Fruit fly (Drosophila melanogaster): ENCODE measurements around the gene CG31465.

Gene CG31465

dm6 chr3R:21887588-21888007 lies 7.0 kb downstream of the CG31465 start (continued):
- TF ChIP-seq vvl (GFP tag; IDR thresholded peaks at IDR 0.05) (peak; percentile 77), CG18764 (GFP tag; optimal IDR thresholded peaks at IDR 0.05) (no peak), tx (GFP tag; optimal IDR thresholded peaks at IDR 0.05) (no peak), CG17328 (GFP tag; IDR thresholded peaks at IDR 0.05) (peak; percentile 41; the same call in 1 of the 2 replicates), repo (GFP tag; optimal IDR thresholded peaks at IDR 0.05) (no peak), cad (GFP tag; optimal IDR thresholded peaks at IDR 0.05) (no peak), salm (tag; optimal IDR thresholded peaks at IDR 0.05) (no peak), trem (tag; optimal IDR thresholded peaks at IDR 0.05) (no peak), CG6791 (GFP tag; IDR thresholded peaks at IDR 0.05; ENCODE audit: partially characterized antibody) (no peak), nmo (GFP tag; optimal IDR thresholded peaks at IDR 0.05) (peak; percentile 79), Xbp1 (GFP tag; optimal IDR thresholded peaks at IDR 0.05) (peak; percentile 42), Sry-δ (GFP tag; optimal IDR thresholded peaks at IDR 0.05) (no peak), CoRest (tag; optimal IDR thresholded peaks at IDR 0.05) (peak; percentile 45), CG7987 (GFP tag; optimal IDR thresholded peaks at IDR 0.05) (no peak), ara (GFP tag; IDR thresholded peaks at IDR 0.05) (peak; percentile 40), CG3065 (GFP tag; optimal IDR thresholded peaks at IDR 0.05) (no peak), pum (GFP tag; optimal IDR thresholded peaks at IDR 0.05) (peak; percentile 11), CG2875 (GFP tag; optimal IDR thresholded peaks at IDR 0.05) (peak; percentile 24)

dm6 chr3R:21888696-21889602 lies 8.3 kb downstream of the CG31465 start, which contains the start of gene CG43844:
TSS of gene CG43844 (plus strand) at chr3R:21889539.
- TF ChIP-seq CG3838 (GFP tag; optimal IDR thresholded peaks at IDR 0.05) (no peak), gcm (GFP tag; optimal IDR thresholded peaks at IDR 0.05) (peak; percentile 83), Kr (GFP tag; optimal IDR thresholded peaks at IDR 0.05) (no peak), CG5245 (GFP tag; optimal IDR thresholded peaks at IDR 0.05) (no peak), CG30431 (GFP tag; optimal IDR thresholded peaks at IDR 0.05) (no peak), CG2712 (tag; optimal IDR thresholded peaks at IDR 0.05) (no peak), knrl (GFP tag; IDR thresholded peaks at IDR 0.05; ENCODE audit: partially characterized antibody) (peak; percentile 76), chif (GFP tag; optimal IDR thresholded peaks at IDR 0.05) (no peak), run (tag; optimal IDR thresholded peaks at IDR 0.05) (no peak), CG14860 (GFP tag; IDR thresholded peaks at IDR 0.05; ENCODE audit: partially characterized antibody) (peak; percentile 34; the same call in 2 of the 3 replicates), CG3281 (GFP tag; optimal IDR thresholded peaks at IDR 0.05) (no peak), nmo (GFP tag; optimal IDR thresholded peaks at IDR 0.05) (peak; percentile 13), CG31441 (GFP tag; IDR thresholded peaks at IDR 0.05) (no peak), ci (GFP tag; IDR thresholded peaks at IDR 0.05) (0 out of 3 replicates have a peak, but pooled peaks have one; percentile 42), Hmr (GFP tag; optimal IDR thresholded peaks at IDR 0.05) (peak; percentile 37), inv (GFP tag; IDR thresholded peaks at IDR 0.05; ENCODE audit: partially characterized antibody) (peak; percentile 52; the same call in 1 of the 2 replicates), Hr78 (GFP tag; optimal IDR thresholded peaks at IDR 0.05) (peak in 1 of 2 experiments; percentile 65), CG10274 (GFP tag; optimal IDR thresholded peaks at IDR 0.05) (peak; percentile 90), Ets97D (GFP tag; optimal IDR thresholded peaks at IDR 0.05) (peak; percentile 3), CG11504 (tag; optimal IDR thresholded peaks at IDR 0.05) (peak; percentile 20), CG10654 (GFP tag; optimal IDR thresholded peaks at IDR 0.05) (no peak), CG8290 (GFP tag; optimal IDR thresholded peaks at IDR 0.05) (no peak), CG8290 (tag; optimal IDR thresholded peaks at IDR 0.05) (no peak), CG33213 (GFP tag; optimal IDR thresholded peaks at IDR 0.05) (peak; percentile 3), oc (tag; optimal IDR thresholded peaks at IDR 0.05) (no peak), ato (GFP tag; IDR thresholded peaks at IDR 0.05; ENCODE audit: partially characterized antibody) (no peak), CG2199 (GFP tag; IDR thresholded peaks at IDR 0.05) (peak; percentile 80), CG2889 (GFP tag; IDR thresholded peaks at IDR 0.05) (no peak), CG7928 (GFP tag; optimal IDR thresholded peaks at IDR 0.05) (no peak), CG8359 (GFP tag; optimal IDR thresholded peaks at IDR 0.05; ENCODE audit: borderline replicate concordance) (no peak), danr (GFP tag; IDR thresholded peaks at IDR 0.05) (no peak)
